Worm (Caenorhabditis elegans): ENCODE data around the gene C50B6.7.

Gene C50B6.7

ce11 chrV:13295859-13296258, 28.9 kb downstream of the C50B6.7 start, which contains the start of gene uig-1:
uig-1 (minus strand) TSS chrV:13295978.
- TF ChIP-seq fkh-3 (tag; optimal IDR thresholded peaks at IDR 0.05), result no peak
- no peak for TF ChIP-seq lsl-1 (GFP tag; optimal IDR thresholded peaks at IDR 0.05)
- TF ChIP-seq nhr-27 (tag; optimal IDR thresholded peaks at IDR 0.05), result no peak
- TF ChIP-seq ztf-3 (GFP tag; optimal IDR thresholded peaks at IDR 0.05), result no peak
- TF ChIP-seq unc-62 (GFP tag; optimal IDR thresholded peaks at IDR 0.05), result no peak
- TF ChIP-seq rcor-1 (GFP tag; IDR thresholded peaks at IDR 0.05), result no peak
- TF ChIP-seq akir-1 (GFP tag; optimal IDR thresholded peaks at IDR 0.05), result no peak
- TF ChIP-seq ets-4 (GFP tag; optimal IDR thresholded peaks at IDR 0.05), result no peak
- no peak for TF ChIP-seq egl-18 (GFP tag; IDR thresholded peaks at IDR 0.05)
- no peak for TF ChIP-seq nfyb-1 (GFP tag; IDR thresholded peaks at IDR 0.05)
- TF ChIP-seq T26A5.8 (tag; optimal IDR thresholded peaks at IDR 0.05), result no peak
- no peak for TF ChIP-seq K11D2.4 (GFP tag; IDR thresholded peaks at IDR 0.05)
- TF ChIP-seq dpff-1 (tag; optimal IDR thresholded peaks at IDR 0.05), result no peak
- no peak for TF ChIP-seq ceh-58 (GFP tag; IDR thresholded peaks at IDR 0.05)
- no peak for TF ChIP-seq madf-6 (GFP tag; IDR thresholded peaks at IDR 0.05)
- TF ChIP-seq him-1 (tag; optimal IDR thresholded peaks at IDR 0.05), result no peak
- TF ChIP-seq lsy-27 (tag; optimal IDR thresholded peaks at IDR 0.05; ENCODE audit: borderline replicate concordance, insufficient read depth), result no peak
- TF ChIP-seq Y79H2A.3 (GFP tag; conservative IDR thresholded peaks at IDR 0.05), result no peak

- TF ChIP-seq K12H6.12 (tag; optimal IDR thresholded peaks at IDR 0.05), result no peak
- TF ChIP-seq ztf-28 (GFP tag; IDR thresholded peaks at IDR 0.05), result no peak
- TF ChIP-seq F23B12.7 (tag; optimal IDR thresholded peaks at IDR 0.05; ENCODE audit: insufficient read depth), result no peak
- no peak for TF ChIP-seq B0336.3 (GFP tag; IDR thresholded peaks at IDR 0.05)
- no peak for TF ChIP-seq ama-1 (optimal IDR thresholded peaks at IDR 0.05)
- no peak for TF ChIP-seq ama-1 (GFP tag; optimal IDR thresholded peaks at IDR 0.05)
- TF ChIP-seq unc-130 (GFP tag; optimal IDR thresholded peaks at IDR 0.05), result no peak
- TF ChIP-seq efl-1 (GFP tag; optimal IDR thresholded peaks at IDR 0.05), result no peak
- no peak for TF ChIP-seq madf-3 (GFP tag; IDR thresholded peaks at IDR 0.05)
- TF ChIP-seq K11D2.4 (GFP tag; IDR thresholded peaks at IDR 0.05), result no peak
- no peak for TF ChIP-seq nhr-120 (GFP tag; IDR thresholded peaks at IDR 0.05)
- TF ChIP-seq cebp-1 (GFP tag; IDR thresholded peaks at IDR 0.05), result no peak
- TF ChIP-seq cebp-1 (tag; optimal IDR thresholded peaks at IDR 0.05), result no peak
- TF ChIP-seq T26A5.8 (tag; optimal IDR thresholded peaks at IDR 0.05), result no peak
- no peak for TF ChIP-seq F22D6.2 (tag; optimal IDR thresholded peaks at IDR 0.05)
- TF ChIP-seq ztf-26 (tag; optimal IDR thresholded peaks at IDR 0.05), result no peak
- no peak for TF ChIP-seq Y79H2A.3 (GFP tag; conservative IDR thresholded peaks at IDR 0.05)
- no peak for TF ChIP-seq B0019.2 (GFP tag; conservative IDR thresholded peaks at IDR 0.05)
- no peak for TF ChIP-seq rec-8 (tag; optimal IDR thresholded peaks at IDR 0.05)
- TF ChIP-seq C06A6.2 (GFP tag; conservative IDR thresholded peaks at IDR 0.05), result no peak
Observed at ce11 chrV:13294507-13294906, 30.3 kb downstream of the C50B6.7 start.

- peak; percentile 56; the same call in 1 of the 2 replicates for TF ChIP-seq hmg-1.2 (GFP tag; IDR thresholded peaks at IDR 0.05)
- TF ChIP-seq madf-6 (GFP tag; IDR thresholded peaks at IDR 0.05), result no peak
Observed at ce11 chrV:13288881-13289280, 35.9 kb downstream of the C50B6.7 start.

DNA sequence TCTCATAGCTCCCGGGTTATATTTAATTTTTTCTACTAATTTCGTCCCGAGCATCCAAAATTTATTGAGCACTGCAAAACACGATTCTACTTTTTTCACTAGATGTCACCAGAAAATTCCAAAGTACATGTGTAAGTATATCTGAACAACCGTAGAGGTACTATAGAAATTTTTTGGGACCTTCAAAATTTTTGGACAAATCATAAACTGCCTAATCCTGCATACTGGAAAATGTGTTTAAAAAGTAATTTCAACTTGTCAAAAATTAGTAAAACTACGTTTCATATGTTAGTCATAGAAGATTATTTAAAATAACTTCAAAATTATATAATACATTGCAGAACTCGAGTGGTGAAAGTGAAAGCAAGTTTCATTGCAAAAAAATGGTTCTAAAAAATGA, 38.3 kb downstream of the C50B6.7 start:
- TF ChIP-seq ceh-58 (GFP tag; IDR thresholded peaks at IDR 0.05) (no peak), nhr-179 (tag; optimal IDR thresholded peaks at IDR 0.05) (no peak), lir-1 (GFP tag; conservative IDR thresholded peaks at IDR 0.05) (no peak), snpc-3.4 (tag; optimal IDR thresholded peaks at IDR 0.05) (no peak), B0035.1 (tag; optimal IDR thresholded peaks at IDR 0.05) (no peak), hmg-20 (GFP tag; IDR thresholded peaks at IDR 0.05) (no peak), let-526 (GFP tag; IDR thresholded peaks at IDR 0.05) (no peak), him-1 (tag; optimal IDR thresholded peaks at IDR 0.05) (no peak), let-607 (tag; optimal IDR thresholded peaks at IDR 0.05) (no peak), egl-18 (GFP tag; IDR thresholded peaks at IDR 0.05) (no peak), mxl-1 (tag; optimal IDR thresholded peaks at IDR 0.05) (no peak), C17E4.6 (GFP tag; IDR thresholded peaks at IDR 0.05) (no peak), aptf-2 (GFP tag; conservative IDR thresholded peaks at IDR 0.05) (no peak), hlh-26 (GFP tag; conservative IDR thresholded peaks at IDR 0.05) (no peak)

All from whole organism, young adult.